Fruit fly (Drosophila melanogaster): ENCODE data around the gene CG15385.

Gene CG15385

DNA sequence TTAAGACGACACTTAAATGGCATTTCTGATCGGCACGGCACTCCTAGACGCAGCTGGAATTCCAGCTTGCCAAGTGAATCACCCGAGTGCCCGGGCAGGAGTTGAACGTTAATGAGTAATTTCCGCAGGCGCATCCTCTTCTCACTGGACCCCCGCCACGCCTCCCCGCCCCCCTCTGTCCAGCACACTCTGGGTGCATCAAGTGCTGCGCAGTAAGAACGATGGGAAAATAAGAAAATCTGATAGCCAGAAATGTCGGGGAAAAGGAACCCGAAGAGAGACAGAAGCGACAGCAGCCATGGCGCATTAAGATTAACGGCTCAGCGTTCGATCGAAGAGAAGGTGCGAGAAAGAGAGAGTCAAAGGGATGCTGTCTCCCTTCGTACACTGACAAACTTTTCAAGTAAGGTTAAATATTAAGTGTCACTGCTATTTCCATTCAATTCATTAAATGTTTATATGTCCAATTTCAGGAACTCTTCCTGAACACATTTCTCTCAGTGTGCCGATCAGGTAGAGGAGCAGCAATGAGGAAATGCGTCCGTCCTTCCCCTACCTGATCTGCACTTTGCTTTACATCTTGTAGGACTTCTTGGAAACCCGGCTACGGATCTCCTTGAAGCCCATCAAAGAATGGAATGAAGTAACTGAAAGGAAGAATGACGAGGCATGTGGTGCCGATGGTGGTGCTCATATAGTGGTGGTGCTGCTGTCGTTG lies 47.7 kb downstream of the CG15385 start (continued):
- TF ChIP-seq CG10321 (GFP tag; IDR thresholded peaks at IDR 0.05) (no peak), CG2875 (GFP tag; optimal IDR thresholded peaks at IDR 0.05) (peak; percentile 50), CG12236 (GFP tag; optimal IDR thresholded peaks at IDR 0.05) (peak; percentile 54), ci (GFP tag; IDR thresholded peaks at IDR 0.05) (0 out of 3 replicates have a peak, but pooled peaks have one; percentile 13), emc (GFP tag; optimal IDR thresholded peaks at IDR 0.05) (no peak), Nf-YB (GFP tag; optimal IDR thresholded peaks at IDR 0.05) (peak; percentile 38), Hr39 (optimal IDR thresholded peaks at IDR 0.05) (no peak), ewg (GFP tag; optimal IDR thresholded peaks at IDR 0.05) (no peak), CG9609 (GFP tag; optimal IDR thresholded peaks at IDR 0.05) (peak; percentile 7), kay (GFP tag; optimal IDR thresholded peaks at IDR 0.05) (peak; percentile 48), sna (GFP tag; IDR thresholded peaks at IDR 0.05; ENCODE audit: partially characterized antibody) (no peak), seq (GFP tag; IDR thresholded peaks at IDR 0.05) (no peak), yki (optimal IDR thresholded peaks at IDR 0.05) (no peak), tgo (GFP tag; IDR thresholded peaks at IDR 0.05) (no peak; the same call in 2 of the 3 replicates), bigmax (GFP tag; optimal IDR thresholded peaks at IDR 0.05) (no peak), Chrac-16 (GFP tag; optimal IDR thresholded peaks at IDR 0.05) (peak; percentile 69), CG6765 (GFP tag; optimal IDR thresholded peaks at IDR 0.05) (no peak), MESR4 (GFP tag; optimal IDR thresholded peaks at IDR 0.05) (no peak), CG32767 (GFP tag; IDR thresholded peaks at IDR 0.05) (no peak), CG18764 (GFP tag; optimal IDR thresholded peaks at IDR 0.05) (peak; percentile 50), jigr1 (GFP tag; IDR thresholded peaks at IDR 0.05) (no peak), cato (GFP tag; optimal IDR thresholded peaks at IDR 0.05; ENCODE audit: borderline replicate concordance) (peak; percentile 9), chinmo (GFP tag; IDR thresholded peaks at IDR 0.05; ENCODE audit: partially characterized antibody) (no peak), CrebB (tag; optimal IDR thresholded peaks at IDR 0.05) (no peak), sc (optimal IDR thresholded peaks at IDR 0.05) (no peak), sc (GFP tag; optimal IDR thresholded peaks at IDR 0.05) (peak; percentile 29), sug (tag; optimal IDR thresholded peaks at IDR 0.05) (no peak), CG16779 (GFP tag; IDR thresholded peaks at IDR 0.05) (no peak), mam (GFP tag; optimal IDR thresholded peaks at IDR 0.05) (peak; percentile 10), Vsx1 (GFP tag; optimal IDR thresholded peaks at IDR 0.05) (peak; percentile 38), eyg (GFP tag; optimal IDR thresholded peaks at IDR 0.05) (no peak), sr (GFP tag; IDR thresholded peaks at IDR 0.05) (no peak), rib (GFP tag; IDR thresholded peaks at IDR 0.05) (no peak), Jarid2 (GFP tag; optimal IDR thresholded peaks at IDR 0.05) (no peak), lmd (GFP tag; IDR thresholded peaks at IDR 0.05) (peak; percentile 26; the same call in 1 of the 2 replicates), pzg (GFP tag; optimal IDR thresholded peaks at IDR 0.05) (no peak), pros (GFP tag; optimal IDR thresholded peaks at IDR 0.05) (peak; percentile 100), da (GFP tag; optimal IDR thresholded peaks at IDR 0.05) (no peak), ttk (GFP tag; IDR thresholded peaks at IDR 0.05) (no peak), Hr51 (GFP tag; optimal IDR thresholded peaks at IDR 0.05) (peak in 1 of 2 experiments; percentile 72), Usf (GFP tag; optimal IDR thresholded peaks at IDR 0.05) (peak; percentile 69), CG17186 (GFP tag; optimal IDR thresholded peaks at IDR 0.05) (peak; percentile 19), Deaf1 (tag; optimal IDR thresholded peaks at IDR 0.05) (peak; percentile 30), vnd (GFP tag; IDR thresholded peaks at IDR 0.05; ENCODE audit: partially characterized antibody) (no peak), Kr (GFP tag; optimal IDR thresholded peaks at IDR 0.05) (peak; percentile 38), cas (GFP tag; IDR thresholded peaks at IDR 0.05) (no peak), Xrp1 (GFP tag; IDR thresholded peaks at IDR 0.05) (peak; percentile 93), Bdp1 (GFP tag; optimal IDR thresholded peaks at IDR 0.05) (peak; percentile 29), tup (GFP tag; optimal IDR thresholded peaks at IDR 0.05) (no peak), CG2120 (GFP tag; optimal IDR thresholded peaks at IDR 0.05) (no peak), CG12299 (tag; optimal IDR thresholded peaks at IDR 0.05) (no peak), CTCF (GFP tag; optimal IDR thresholded peaks at IDR 0.05) (no peak)
